Worm (Caenorhabditis elegans) whole organism, L1 larva: ENCODE data around the gene K03B4.1.
A peak's percentile ranks its signal among the peaks of the same experiment; 100 is the strongest.

ENCODE experiments used
- aly-2 ChIP-seq: fragments of 150-350 bp; optimal IDR thresholded peaks from 2 replicates; lab custom pipeline; 2014; ENCODE audit warnings: missing biosample characterization, missing genetic modification characterization
- ama-1 ChIP-seq: fragments of 150-350 bp; optimal IDR thresholded peaks from 2 replicates; lab custom pipeline; 2014
- blmp-1 ChIP-seq: fragments of 150-350 bp; optimal IDR thresholded peaks from 2 replicates; lab custom pipeline; 2014; ENCODE audit warnings: missing biosample characterization, missing genetic modification characterization
- ceh-88 ChIP-seq: fragments of 200-800 bp; sonication (Bioruptor generic); IDR thresholded peaks from 2 replicates; pipeline ENCODE4 v1.3.6; 2022; ENCODE audit warnings: missing genetic modification characterization, missing compliant biosample characterization
- dpl-1 ChIP-seq, 3 experiments: fragments of 150-350 bp in 2 of 3; sonication (generic microtip) in 1 of 3; optimal IDR thresholded peaks; 2 replicates each; lab custom pipeline; 2014 to 2017; ENCODE audit warnings: missing biosample characterization in 3 of 3, missing genetic modification characterization in 3 of 3, missing genetic modification reagents in 3 of 3
- egl-13 ChIP-seq: sonication (generic microtip); optimal IDR thresholded peaks from 2 replicates; lab custom pipeline; 2016; ENCODE audit warnings: missing genotype, missing genetic modification reagents, missing genetic modification characterization, missing compliant biosample characterization
- elt-2 ChIP-seq: sonication (generic microtip); optimal IDR thresholded peaks from 2 replicates; lab custom pipeline; 2016; ENCODE audit warnings: missing genetic modification characterization, mild to moderate bottlenecking, inconsistent platforms, missing compliant biosample characterization, missing genetic modification reagents
- elt-3 ChIP-seq, 6 experiments: fragments of 150-350 bp in 1 of 6; sonication (generic microtip); optimal IDR thresholded peaks; 2 replicates each; lab custom pipeline; 2017 to 2018; ENCODE audit warnings: missing biosample characterization in 6 of 6, missing genetic modification characterization in 6 of 6, inconsistent platforms in 1 of 6
- ets-5 ChIP-seq: fragments of 200-800 bp; sonication (Bioruptor generic); IDR thresholded peaks from 2 replicates; pipeline ENCODE4 v1.3.6; 2022; ENCODE audit warnings: missing genetic modification characterization, missing compliant biosample characterization
- fkh-10 ChIP-seq: sonication (generic microtip); optimal IDR thresholded peaks from 2 replicates; lab custom pipeline; 2017; ENCODE audit warnings: missing biosample characterization, missing genetic modification reagents, missing genetic modification characterization
- fkh-4 ChIP-seq: sonication (generic microtip); optimal IDR thresholded peaks from 2 replicates; lab custom pipeline; 2016; ENCODE audit warnings: missing compliant biosample characterization, missing genetic modification characterization, borderline replicate concordance
- hlh-17 ChIP-seq: fragments of 200-800 bp; sonication (Bioruptor generic); optimal IDR thresholded peaks from 2 replicates; lab custom pipeline; 2018; ENCODE audit warnings: missing genetic modification characterization, mild to moderate bottlenecking, missing compliant biosample characterization, moderate library complexity, borderline replicate concordance
- hlh-4 ChIP-seq: sonication (generic microtip); optimal IDR thresholded peaks from 2 replicates; lab custom pipeline; 2016; ENCODE audit warnings: mild to moderate bottlenecking, missing genetic modification characterization, missing compliant biosample characterization
- hpl-2 ChIP-seq: fragments of 150-350 bp; optimal IDR thresholded peaks from 2 replicates; lab custom pipeline; 2014; ENCODE audit warnings: missing biosample characterization, missing genetic modification reagents, missing genetic modification characterization
- jun-1 ChIP-seq: fragments of 150-350 bp; optimal IDR thresholded peaks from 2 replicates; lab custom pipeline; 2014; ENCODE audit warnings: missing biosample characterization, missing genetic modification reagents, missing genetic modification characterization
- lin-13 ChIP-seq: fragments of 150-350 bp; optimal IDR thresholded peaks from 2 replicates; lab custom pipeline; 2014; ENCODE audit warnings: missing biosample characterization, missing genetic modification reagents, missing genetic modification characterization
- lin-14 ChIP-seq: fragments of 200-800 bp; sonication (Bioruptor generic); optimal IDR thresholded peaks from 2 replicates; lab custom pipeline; 2018; ENCODE audit warnings: mild to moderate bottlenecking, missing genetic modification characterization, moderate library complexity, missing compliant biosample characterization
- lin-15B ChIP-seq: fragments of 150-350 bp; sonication (generic microtip); optimal IDR thresholded peaks from 3 replicates; lab custom pipeline; 2014; ENCODE audit warnings: missing biosample characterization, missing genetic modification characterization
- mab-9 ChIP-seq: fragments of 200-800 bp; sonication (Bioruptor generic); IDR thresholded peaks from 2 replicates; pipeline ENCODE4 v1.3.6; 2022; ENCODE audit warnings: missing genetic modification reagents, missing genetic modification characterization, missing compliant biosample characterization
- nhr-11 ChIP-seq: fragments of 150-350 bp; optimal IDR thresholded peaks from 2 replicates; lab custom pipeline; 2014; ENCODE audit warnings: missing biosample characterization, missing genetic modification characterization
- nhr-71 ChIP-seq: sonication (generic microtip); optimal IDR thresholded peaks from 2 replicates; lab custom pipeline; 2016; ENCODE audit warnings: mild to moderate bottlenecking, missing genetic modification characterization, moderate library complexity, missing compliant biosample characterization
- nhr-76 ChIP-seq: sonication (generic microtip); optimal IDR thresholded peaks from 2 replicates; lab custom pipeline; 2017; ENCODE audit warnings: missing biosample characterization, missing genetic modification characterization
- nhr-84 ChIP-seq: sonication (generic microtip); optimal IDR thresholded peaks from 2 replicates; lab custom pipeline; 2017; ENCODE audit warnings: missing biosample characterization, missing genetic modification characterization
- nhr-90 ChIP-seq: sonication (generic microtip); optimal IDR thresholded peaks from 2 replicates; lab custom pipeline; 2016; ENCODE audit warnings: mild to moderate bottlenecking, missing genetic modification characterization, missing compliant biosample characterization; ENCODE audit not compliant: poor library complexity
- pag-3 ChIP-seq: sonication (generic microtip); optimal IDR thresholded peaks from 2 replicates; lab custom pipeline; 2017; ENCODE audit warnings: missing genetic modification characterization, mild to moderate bottlenecking, missing compliant biosample characterization, antibody characterized with exemption, borderline replicate concordance; ENCODE audit not compliant: insufficient read depth
- rnt-1 ChIP-seq: sonication (generic microtip); optimal IDR thresholded peaks from 2 replicates; lab custom pipeline; 2016; ENCODE audit warnings: mild to moderate bottlenecking, missing genetic modification characterization, moderate library complexity, missing compliant biosample characterization
- skn-1 ChIP-seq: fragments of 150-350 bp; optimal IDR thresholded peaks from 2 replicates; lab custom pipeline; 2014; ENCODE audit warnings: missing biosample characterization, missing genetic modification characterization
- sox-4 ChIP-seq: sonication (generic microtip); optimal IDR thresholded peaks from 2 replicates; lab custom pipeline; 2016; ENCODE audit warnings: missing genetic modification characterization, missing compliant biosample characterization
- sptf-1 ChIP-seq: fragments of 150-350 bp; optimal IDR thresholded peaks from 2 replicates; lab custom pipeline; 2014; ENCODE audit warnings: missing biosample characterization, missing genetic modification characterization
- swsn-7 ChIP-seq: sonication (generic microtip); optimal IDR thresholded peaks from 2 replicates; lab custom pipeline; 2016; ENCODE audit warnings: missing genetic modification characterization, missing compliant biosample characterization
- tbx-2 ChIP-seq: sonication (generic microtip); optimal IDR thresholded peaks from 2 replicates; lab custom pipeline; 2016; ENCODE audit warnings: missing genetic modification characterization, missing compliant biosample characterization
- unc-30 ChIP-seq: sonication (generic microtip); optimal IDR thresholded peaks from 2 replicates; lab custom pipeline; 2017; ENCODE audit warnings: missing biosample characterization, missing genetic modification characterization
- unc-98 ChIP-seq: fragments of 200-800 bp; sonication (Bioruptor generic); IDR thresholded peaks from 2 replicates; pipeline ENCODE4 v1.3.6; 2022; ENCODE audit warnings: missing genetic modification characterization, missing compliant biosample characterization
- vab-15 ChIP-seq: sonication (generic microtip); optimal IDR thresholded peaks from 2 replicates; lab custom pipeline; 2017; ENCODE audit warnings: missing genotype, mild to moderate bottlenecking, missing genetic modification characterization, missing compliant biosample characterization
- xbp-1 ChIP-seq: sonication (generic microtip); optimal IDR thresholded peaks from 2 replicates; lab custom pipeline; 2016; ENCODE audit warnings: missing genetic modification characterization, missing compliant biosample characterization
- zag-1 ChIP-seq: fragments of 150-350 bp; optimal IDR thresholded peaks from 2 replicates; lab custom pipeline; 2014; ENCODE audit warnings: missing biosample characterization, missing genetic modification characterization
- ztf-11 ChIP-seq, 2 experiments: sonication (generic microtip); optimal IDR thresholded peaks; 2 replicates each; lab custom pipeline; 2016 to 2017; ENCODE audit warnings: missing genetic modification characterization in 2 of 2, missing biosample characterization in 1 of 2, missing compliant biosample characterization in 1 of 2

The K03B4.1 gene

ce11 chrV:4731154-4731961 lies 42.2 kb downstream of the K03B4.1 start, which contains the start of gene F39G3.3 (continued):
- TF ChIP-seq ets-5 (GFP tag; lab: Robert Waterston, UW) = no peak
- peak; percentile 46 for TF ChIP-seq blmp-1
- TF ChIP-seq hlh-4 (tag; lab: Kevin White, UChicago) = no peak
- TF ChIP-seq skn-1 (tag; lab: Kevin White, UChicago) = peak; percentile 74
- TF ChIP-seq zag-1 (tag; lab: Kevin White, UChicago) = no peak
- peak; percentile 48 for TF ChIP-seq tbx-2 (tag; lab: Kevin White, UChicago)
- no peak for TF ChIP-seq ama-1
- peak; percentile 69 for TF ChIP-seq nhr-90 (tag; lab: Kevin White, UChicago)
- peak in 1 of 6 experiments; percentile 10 for TF ChIP-seq elt-3 (tag; optimal IDR thresholded peaks at IDR 0.05; lab: Kevin White, UChicago)
- TF ChIP-seq swsn-7 (tag; lab: Kevin White, UChicago) = peak; percentile 66
- no peak for TF ChIP-seq fkh-10 (GFP tag; lab: Kevin White, UChicago)
- no peak for TF ChIP-seq aly-2 (tag; lab: Kevin White, UChicago)
- peak; percentile 19 to 59 (median 46) for TF ChIP-seq dpl-1 (GFP tag; optimal IDR thresholded peaks at IDR 0.05; lab: Kevin White, UChicago)
- no peak for TF ChIP-seq jun-1 (tag; lab: Kevin White, UChicago)
- TF ChIP-seq hlh-17 (GFP tag; lab: Kevin White, UChicago) = no peak
- TF ChIP-seq xbp-1 (tag; lab: Kevin White, UChicago) = peak; percentile 58
- peak; percentile 4 for TF ChIP-seq hpl-2 (GFP tag; lab: Kevin White, UChicago)
- TF ChIP-seq nhr-76 (tag; lab: Kevin White, UChicago) = no peak

- TF ChIP-seq nhr-76 (tag; lab: Kevin White, UChicago) = no peak
- no peak for TF ChIP-seq sox-4 (tag; lab: Kevin White, UChicago)
- TF ChIP-seq unc-98 (GFP tag; lab: Robert Waterston, UW) = no peak
- TF ChIP-seq zag-1 (tag; lab: Kevin White, UChicago) = no peak
- TF ChIP-seq nhr-71 (tag; lab: Kevin White, UChicago) = no peak
- TF ChIP-seq rnt-1 (tag; lab: Kevin White, UChicago) = no peak
These were observed 44.8 kb downstream of the K03B4.1 start for ce11 chrV:4733952-4734351.

- TF ChIP-seq nhr-84 (no peak), mab-9 (GFP tag; lab: Robert Waterston, UW) (no peak), lin-15B (tag; lab: Kevin White, UChicago) (no peak), lin-13 (GFP tag; lab: Kevin White, UChicago) (no peak)
- TF ChIP-seq, all 84 proteins: peak for 0
These were observed 45.5 kb downstream of the K03B4.1 start for ce11 chrV:4734608-4735007.

- TF ChIP-seq fkh-10 (GFP tag; lab: Kevin White, UChicago) = no peak
- TF ChIP-seq lin-14 (GFP tag; lab: Kevin White, UChicago) = no peak
- TF ChIP-seq egl-13 = no peak
- no peak for TF ChIP-seq vab-15 (tag; lab: Kevin White, UChicago)
- no peak for TF ChIP-seq nhr-71 (tag; lab: Kevin White, UChicago)
- no peak for TF ChIP-seq pag-3 (tag; lab: Kevin White, UChicago)
- no peak for TF ChIP-seq fkh-4 (tag; lab: Kevin White, UChicago)
- TF ChIP-seq ceh-88 = no peak
- TF ChIP-seq elt-2 (tag; lab: Kevin White, UChicago) = peak; percentile 62
- TF ChIP-seq nhr-11 (tag; lab: Kevin White, UChicago) = no peak
- TF ChIP-seq unc-30 (tag; lab: Kevin White, UChicago) = no peak
- peak; percentile 18 for TF ChIP-seq jun-1 (tag; lab: Kevin White, UChicago)
- no peak for TF ChIP-seq ztf-11 (tag; optimal IDR thresholded peaks at IDR 0.05; lab: Kevin White, UChicago)
- no peak for TF ChIP-seq sptf-1 (tag; lab: Kevin White, UChicago)
These were observed 48.6 kb downstream of the K03B4.1 start, which contains the start of gene F39G3.2 for ce11 chrV:4737727-4738126. Gene F39G3.2 (plus strand): TSS chrV:4737831.
